Fruit fly (Drosophila melanogaster) whole organism: ENCODE results near the gene Jhbp15.

Source experiments
- CG8478 ChIP-seq: fragments of >200 bp; optimal IDR thresholded peaks from 2 replicates; lab custom pipeline; 2018; ENCODE audit warnings: inconsistent platforms
- Dll ChIP-seq: fragments of >200 bp; optimal IDR thresholded peaks from 2 replicates; lab custom pipeline; 2017
- EcR ChIP-seq, 2 experiments: fragments of >200 bp; optimal IDR thresholded peaks; 2 replicates each; lab custom pipeline; 2017; ENCODE audit warnings: missing biosample characterization in 2 of 2, missing genetic modification characterization in 2 of 2, missing genetic modification reagents in 2 of 2
- pan ChIP-seq: fragments of >200 bp; optimal IDR thresholded peaks from 2 replicates; lab custom pipeline; 2017
- psq ChIP-seq: fragments of >200 bp; optimal IDR thresholded peaks from 2 replicates; lab custom pipeline; 2017
- usp ChIP-seq: fragments of >200 bp; optimal IDR thresholded peaks from 2 replicates; lab custom pipeline; 2017; ENCODE audit warnings: missing biosample characterization, missing genetic modification characterization, mixed read lengths

Jhbp15 gene

DNA sequence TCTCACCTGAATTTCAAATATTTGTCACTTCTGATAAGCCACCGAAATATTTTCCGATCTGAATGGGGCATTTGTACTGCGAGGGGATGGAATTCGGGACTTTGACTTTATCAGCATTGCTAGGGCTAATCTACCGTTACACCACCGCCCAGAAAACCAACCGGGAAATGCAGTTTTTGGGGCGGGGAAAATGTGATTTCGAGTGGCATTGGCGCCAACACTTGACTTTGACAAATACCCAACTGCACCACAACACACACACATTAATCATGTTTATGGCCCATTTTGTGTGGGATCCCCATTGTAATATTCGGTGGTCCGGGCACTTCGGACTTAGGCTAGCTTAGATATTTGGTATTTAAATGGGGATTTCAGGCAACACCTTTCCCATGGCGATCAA is 28.2 kb upstream of the Jhbp15 start:
- no peak for TF ChIP-seq CG8478
- TF ChIP-seq Dll (lab: Kevin White, UChicago): no peak
- TF ChIP-seq usp (GFP tag; lab: Kevin White, UChicago): no peak
- TF ChIP-seq pan: no peak
- TF ChIP-seq psq (lab: Kevin White, UChicago): no peak
- TF ChIP-seq EcR (GFP tag; optimal IDR thresholded peaks at IDR 0.05; lab: Kevin White, UChicago): no peak

DNA sequence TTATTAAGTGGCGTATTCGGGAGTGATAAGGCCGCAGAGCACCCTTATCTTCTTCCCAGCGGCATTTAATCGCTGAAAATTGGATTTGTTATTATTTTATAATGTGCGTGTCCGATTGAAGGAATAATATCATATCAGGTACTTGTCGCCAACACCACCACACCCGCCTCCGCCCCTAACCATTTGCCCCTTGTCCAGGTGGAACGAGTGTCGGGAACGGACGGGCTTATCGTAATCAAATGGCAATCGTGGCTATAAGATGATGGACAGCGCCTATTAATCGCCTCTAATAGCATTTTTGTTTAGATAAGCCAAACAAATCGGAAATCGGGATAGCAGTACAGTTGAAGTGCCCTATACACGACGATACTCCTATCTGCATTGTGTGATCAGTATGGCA is 27.4 kb upstream of the Jhbp15 start:
- TF ChIP-seq usp (GFP tag; lab: Kevin White, UChicago) (no peak), Dll (lab: Kevin White, UChicago) (no peak), EcR (GFP tag; optimal IDR thresholded peaks at IDR 0.05; lab: Kevin White, UChicago) (no peak), CG8478 (no peak), pan (no peak), psq (lab: Kevin White, UChicago) (no peak)

DNA sequence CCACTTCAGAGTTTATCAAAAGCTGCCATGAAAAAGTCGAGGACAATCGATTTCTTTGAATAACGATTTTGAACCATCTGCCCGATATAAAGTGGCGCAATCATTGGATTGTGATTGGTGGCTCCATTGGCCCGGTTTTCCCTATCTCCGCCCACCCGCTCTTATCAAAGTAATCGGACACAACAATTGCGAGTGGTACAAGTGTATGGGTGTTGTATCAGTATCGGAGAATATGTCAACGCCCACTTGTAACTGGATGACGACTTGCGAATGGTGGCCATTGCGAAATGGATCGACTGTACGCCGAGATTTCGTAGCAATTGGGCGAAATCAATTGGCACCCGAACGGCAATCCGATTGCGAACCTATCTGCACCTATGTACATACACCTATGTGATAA is 26.8 kb upstream of the Jhbp15 start:
- TF ChIP-seq psq (lab: Kevin White, UChicago): no peak

DNA sequence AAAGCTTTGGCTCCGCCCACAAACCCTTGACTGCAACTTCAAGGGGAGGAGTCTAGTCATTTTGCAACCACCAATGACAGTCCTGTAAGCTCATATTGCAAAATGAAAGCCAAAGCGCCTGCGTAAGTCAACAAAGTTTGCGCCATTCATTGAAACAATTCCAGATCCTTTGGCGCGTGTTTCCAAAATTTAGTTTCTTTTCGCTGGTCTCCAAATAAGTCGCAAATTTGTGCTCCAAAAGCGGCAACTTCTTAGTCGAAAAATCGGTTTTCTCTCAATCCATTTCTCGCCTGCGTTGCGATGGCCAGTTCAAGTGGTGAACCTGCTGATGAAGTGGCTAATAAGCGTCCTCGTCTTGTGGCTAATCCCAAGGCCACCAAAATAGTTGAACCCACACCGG is 22.9 kb upstream of the Jhbp15 start, which contains the start of gene dmrt93B:
dmrt93B (plus strand) TSS at position 301 of the 400 bp plus-strand sequence.
- TF ChIP-seq psq (lab: Kevin White, UChicago) (no peak), CG8478 (no peak), Dll (lab: Kevin White, UChicago) (no peak), pan (no peak), EcR (GFP tag; optimal IDR thresholded peaks at IDR 0.05; lab: Kevin White, UChicago) (no peak), usp (GFP tag; lab: Kevin White, UChicago) (no peak)

- TF ChIP-seq CG8478: no peak
- TF ChIP-seq psq (lab: Kevin White, UChicago): no peak
Measured at dm6 chr3R:21073141-21073540, 22.4 kb upstream of the Jhbp15 start, which contains the start of gene r-l. TSS of gene r-l (minus strand) at chr3R:21073319.

dm6 chr3R:21071943-21072500 is 21.2 kb upstream of the Jhbp15 start:
- TF ChIP-seq usp (GFP tag; lab: Kevin White, UChicago) (no peak), psq (lab: Kevin White, UChicago) (no peak), EcR (GFP tag; optimal IDR thresholded peaks at IDR 0.05; lab: Kevin White, UChicago) (no peak), CG8478 (no peak)

dm6 chr3R:21071312-21071711 is 20.5 kb upstream of the Jhbp15 start:
- TF ChIP-seq EcR (GFP tag; optimal IDR thresholded peaks at IDR 0.05; lab: Kevin White, UChicago): no peak
- no peak for TF ChIP-seq pan
- TF ChIP-seq CG8478: no peak
- TF ChIP-seq usp (GFP tag; lab: Kevin White, UChicago): no peak
- TF ChIP-seq psq (lab: Kevin White, UChicago): no peak
- TF ChIP-seq Dll (lab: Kevin White, UChicago): no peak

DNA sequence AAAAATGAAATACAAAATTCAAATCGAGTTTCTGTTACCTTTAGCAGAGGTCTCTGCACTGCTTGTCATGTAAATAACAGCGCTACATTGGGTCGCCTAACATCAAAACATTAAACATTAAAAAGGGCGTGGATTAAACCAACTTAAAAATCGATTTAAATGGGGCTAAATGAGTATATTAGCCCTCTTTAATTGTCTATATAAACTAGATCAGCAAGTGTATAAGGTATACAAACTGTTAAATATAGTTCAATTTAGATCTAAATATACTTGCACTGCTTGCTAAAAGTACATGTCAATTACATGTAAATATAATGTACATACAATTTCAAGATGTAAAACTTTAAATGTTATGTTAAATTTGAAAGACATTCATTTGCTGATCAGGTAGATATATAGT is 19.0 kb upstream of the Jhbp15 start:
- TF ChIP-seq EcR (GFP tag; optimal IDR thresholded peaks at IDR 0.05; lab: Kevin White, UChicago) (no peak), Dll (lab: Kevin White, UChicago) (no peak), pan (no peak), usp (GFP tag; lab: Kevin White, UChicago) (no peak), CG8478 (no peak), psq (lab: Kevin White, UChicago) (no peak)

dm6 chr3R:21067543-21067942 is 16.8 kb upstream of the Jhbp15 start:
- TF ChIP-seq CG8478 (no peak), Dll (lab: Kevin White, UChicago) (no peak), pan (no peak), psq (lab: Kevin White, UChicago) (no peak), usp (GFP tag; lab: Kevin White, UChicago) (no peak), EcR (GFP tag; optimal IDR thresholded peaks at IDR 0.05; lab: Kevin White, UChicago) (no peak)

DNA sequence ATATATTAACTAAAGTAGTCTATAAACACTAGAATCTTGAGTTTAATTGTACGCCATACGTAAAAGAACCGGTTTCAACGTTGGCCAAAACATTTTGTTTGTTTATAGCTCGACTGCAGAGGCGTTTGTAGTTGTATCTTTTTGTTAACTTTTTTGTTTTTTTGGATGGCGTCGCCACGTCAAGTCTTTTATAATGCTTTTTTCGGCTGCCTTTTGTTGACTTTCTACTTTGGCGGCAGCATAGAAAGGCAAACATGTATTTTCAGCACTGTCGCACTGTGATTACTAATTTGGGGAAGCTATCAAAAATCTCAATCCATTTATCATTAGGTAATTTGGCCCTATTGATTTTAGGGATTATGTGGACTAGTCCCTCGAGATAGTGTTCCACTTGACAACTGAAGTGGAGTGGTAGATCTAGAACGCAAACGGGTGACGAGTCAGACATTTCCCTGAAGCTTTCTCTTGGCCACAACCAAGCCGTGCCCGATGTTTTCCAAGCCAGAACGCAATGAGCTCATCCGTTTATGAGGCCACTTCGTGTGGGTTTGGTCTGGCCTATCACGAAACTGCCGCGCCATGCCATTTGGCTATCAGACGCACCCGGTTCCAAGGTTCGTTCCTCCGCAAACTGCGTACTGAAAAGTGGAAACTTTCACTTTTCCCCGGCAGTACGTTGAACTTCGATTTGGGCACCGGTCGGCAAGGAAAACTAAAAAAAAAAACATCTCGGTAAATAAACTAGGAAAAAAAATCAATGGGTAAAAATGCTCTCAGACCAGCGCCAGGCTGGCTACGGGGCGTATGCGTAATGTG is 15.9 kb upstream of the Jhbp15 start:
- no peak for TF ChIP-seq EcR (GFP tag; optimal IDR thresholded peaks at IDR 0.05; lab: Kevin White, UChicago)
- TF ChIP-seq Dll (lab: Kevin White, UChicago): no peak
- no peak for TF ChIP-seq CG8478

DNA sequence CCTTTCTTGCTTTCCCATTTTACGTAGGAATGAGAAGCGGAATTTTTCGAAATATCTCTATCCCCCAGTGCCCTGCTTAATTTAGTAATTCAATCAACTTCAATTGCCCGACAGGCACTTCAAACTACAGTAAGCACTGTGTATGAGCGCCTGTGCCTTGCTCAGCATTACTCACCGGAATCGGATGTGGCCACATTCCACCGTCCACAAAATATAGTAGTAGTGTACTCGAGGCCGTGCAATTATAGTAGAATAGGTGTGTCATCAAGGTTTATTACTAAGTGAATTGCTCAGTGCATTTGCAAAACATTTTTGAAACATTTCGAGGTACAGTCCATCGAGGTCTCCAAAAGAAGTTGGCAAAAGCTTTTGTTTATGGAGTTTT is 14.9 kb upstream of the Jhbp15 start:
- TF ChIP-seq EcR (GFP tag; optimal IDR thresholded peaks at IDR 0.05; lab: Kevin White, UChicago): no peak
- TF ChIP-seq usp (GFP tag; lab: Kevin White, UChicago): no peak
- TF ChIP-seq psq (lab: Kevin White, UChicago): no peak
- no peak for TF ChIP-seq pan
- no peak for TF ChIP-seq CG8478
- no peak for TF ChIP-seq Dll (lab: Kevin White, UChicago)

DNA sequence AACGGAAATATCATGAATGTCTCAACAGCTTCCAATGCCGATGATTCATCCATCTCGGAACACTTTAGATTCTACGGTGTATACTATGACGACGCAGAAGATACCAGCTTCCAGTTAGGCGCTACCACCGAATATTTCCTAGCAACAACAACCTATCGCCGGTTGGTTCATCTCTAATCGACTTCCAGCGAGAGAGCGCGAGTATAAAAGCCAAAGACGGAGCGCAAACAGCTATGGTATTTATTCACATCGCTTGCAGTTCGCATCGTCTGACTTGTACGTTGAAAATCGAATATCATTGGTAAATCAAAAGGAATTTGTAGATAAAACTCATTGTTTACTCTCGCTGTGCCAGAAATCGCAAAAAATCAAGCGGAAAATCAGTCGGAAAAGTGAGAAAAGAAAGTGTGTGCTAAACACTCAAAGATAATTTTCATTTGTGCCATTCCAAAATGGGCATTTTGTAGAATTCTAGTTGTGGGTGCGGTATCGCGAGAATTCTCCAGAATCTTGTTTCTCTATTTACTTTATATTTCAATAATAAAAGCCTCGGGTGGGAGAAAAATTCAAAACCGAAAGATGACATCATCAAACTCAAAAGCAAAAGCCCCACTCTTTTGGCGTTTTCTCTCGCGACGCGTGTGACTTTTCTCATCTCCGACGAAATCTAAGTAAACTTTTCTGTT is 14.4 kb upstream of the Jhbp15 start, which contains the start of gene AnxB9:
AnxB9 (plus strand) TSS at position 232 of the 686 bp plus-strand sequence.
- no peak for TF ChIP-seq CG8478
- no peak for TF ChIP-seq pan
- TF ChIP-seq EcR (GFP tag; optimal IDR thresholded peaks at IDR 0.05; lab: Kevin White, UChicago): no peak
- TF ChIP-seq Dll (lab: Kevin White, UChicago): no peak
- TF ChIP-seq psq (lab: Kevin White, UChicago): no peak
- no peak for TF ChIP-seq usp (GFP tag; lab: Kevin White, UChicago)
